Fruit fly (Drosophila melanogaster): ENCODE data around the gene Krn.

Krn gene

dm6 chr3L:17652878-17653700, 991 bp downstream of the Krn start (continued):
- TF ChIP-seq CG4707 (GFP tag; optimal IDR thresholded peaks at IDR 0.05) (no peak), CG4730 (GFP tag; IDR thresholded peaks at IDR 0.05) (peak; percentile 36; the same call in 1 of the 2 replicates), tll (GFP tag; optimal IDR thresholded peaks at IDR 0.05) (no peak), Chrac-16 (GFP tag; optimal IDR thresholded peaks at IDR 0.05) (no peak), mld (GFP tag; IDR thresholded peaks at IDR 0.05; ENCODE audit: partially characterized antibody) (no peak), Gug (GFP tag; IDR thresholded peaks at IDR 0.05) (no peak), HmgZ (tag; optimal IDR thresholded peaks at IDR 0.05) (no peak), z (GFP tag; IDR thresholded peaks at IDR 0.05) (peak; percentile 71; the same call in 2 of the 3 replicates), CG3838 (GFP tag; optimal IDR thresholded peaks at IDR 0.05) (no peak), Nf-YC (tag; optimal IDR thresholded peaks at IDR 0.05) (no peak), bcd (GFP tag; optimal IDR thresholded peaks at IDR 0.05) (peak; percentile 81), seq (GFP tag; IDR thresholded peaks at IDR 0.05) (0 out of 2 replicates have a peak, but pooled peaks have one; percentile 15), CG9727 (GFP tag; optimal IDR thresholded peaks at IDR 0.05) (peak; percentile 76), phol (tag; optimal IDR thresholded peaks at IDR 0.05) (peak; percentile 29), Hmr (GFP tag; optimal IDR thresholded peaks at IDR 0.05) (peak; percentile 59), Mad (GFP tag; optimal IDR thresholded peaks at IDR 0.05) (no peak), CG11085 (GFP tag; IDR thresholded peaks at IDR 0.05) (0 out of 2 replicates have a peak, but pooled peaks have one; percentile 25), Six4 (GFP tag; optimal IDR thresholded peaks at IDR 0.05) (peak; percentile 13), da (GFP tag; optimal IDR thresholded peaks at IDR 0.05) (peak; percentile 33), chinmo (GFP tag; IDR thresholded peaks at IDR 0.05; ENCODE audit: partially characterized antibody) (0 out of 4 replicates have a peak, but pooled peaks have one; percentile 29), Taf1 (GFP tag; IDR thresholded peaks at IDR 0.05) (peak; percentile 64; the same call in 1 of the 2 replicates), gro (GFP tag; optimal IDR thresholded peaks at IDR 0.05) (no peak), Camta (GFP tag; optimal IDR thresholded peaks at IDR 0.05) (peak; percentile 79), CG11247 (GFP tag; IDR thresholded peaks at IDR 0.05) (peak; percentile 80), CG6272 (GFP tag; IDR thresholded peaks at IDR 0.05) (no peak), Fer1 (GFP tag; optimal IDR thresholded peaks at IDR 0.05) (peak; percentile 76), CG13424 (tag; optimal IDR thresholded peaks at IDR 0.05) (peak; percentile 14), CG4424 (GFP tag; optimal IDR thresholded peaks at IDR 0.05) (peak; percentile 44), Ravus (GFP tag; IDR thresholded peaks at IDR 0.05) (no peak), B-H2 (GFP tag; optimal IDR thresholded peaks at IDR 0.05) (no peak), CG10366 (GFP tag; IDR thresholded peaks at IDR 0.05) (no peak; the same call in 1 of the 2 replicates), en (GFP tag; optimal IDR thresholded peaks at IDR 0.05) (no peak), Rx (GFP tag; IDR thresholded peaks at IDR 0.05) (no peak; the same call in 1 of the 2 replicates), CG1792 (GFP tag; optimal IDR thresholded peaks at IDR 0.05) (peak; percentile 80), BtbVII (GFP tag; optimal IDR thresholded peaks at IDR 0.05) (peak; percentile 69), sc (optimal IDR thresholded peaks at IDR 0.05) (no peak), sc (GFP tag; optimal IDR thresholded peaks at IDR 0.05) (peak; percentile 26), CG13287 (GFP tag; IDR thresholded peaks at IDR 0.05; ENCODE audit: partially characterized antibody) (no peak), CG3407 (GFP tag; optimal IDR thresholded peaks at IDR 0.05) (peak; percentile 74), lab (GFP tag; optimal IDR thresholded peaks at IDR 0.05) (peak; percentile 91), CG17385 (GFP tag; optimal IDR thresholded peaks at IDR 0.05) (no peak), CHES-1-like (GFP tag; optimal IDR thresholded peaks at IDR 0.05) (no peak), CG9215 (GFP tag; IDR thresholded peaks at IDR 0.05) (peak; percentile 30; the same call in 1 of the 2 replicates), CG11504 (tag; optimal IDR thresholded peaks at IDR 0.05) (peak; percentile 55), fd3F (GFP tag; optimal IDR thresholded peaks at IDR 0.05) (no peak), luna (GFP tag; optimal IDR thresholded peaks at IDR 0.05) (peak; percentile 52), CG12744 (GFP tag; optimal IDR thresholded peaks at IDR 0.05) (no peak), ac (GFP tag; optimal IDR thresholded peaks at IDR 0.05) (peak; percentile 93), fu2 (GFP tag; optimal IDR thresholded peaks at IDR 0.05) (no peak)

All from whole organism, embryonic.